Fruit fly (Drosophila melanogaster) whole organism, pupa: ENCODE data around the gene CG2975.

Source experiments
- CG10348 ChIP-seq: fragments of 200-800 bp; sonication (Bioruptor generic); IDR thresholded peaks from 2 replicates; pipeline ENCODE4 v1.3.6; 2022; ENCODE audit warnings: missing biosample characterization, missing genetic modification characterization
- CG12605 ChIP-seq: fragments of 200-800 bp; sonication (Bioruptor generic); IDR thresholded peaks from 2 replicates; pipeline ENCODE4 v1.3.6; 2022; ENCODE audit warnings: missing biosample characterization, missing genetic modification characterization
- CG13204 ChIP-seq: fragments of 200-800 bp; sonication (Bioruptor generic); optimal IDR thresholded peaks from 2 replicates; lab custom pipeline; 2018; ENCODE audit warnings: missing biosample characterization, mild to moderate bottlenecking, missing genetic modification characterization, moderate library complexity
- CG14655 ChIP-seq: fragments of 200-800 bp; sonication (Bioruptor generic); optimal IDR thresholded peaks from 3 replicates; lab custom pipeline; 2017; ENCODE audit warnings: mild to moderate bottlenecking, missing biosample characterization, missing genetic modification reagents, missing genetic modification characterization
- CG15710 ChIP-seq: fragments of 200-800 bp; sonication (Bioruptor generic); optimal IDR thresholded peaks from 2 replicates; lab custom pipeline; 2018; ENCODE audit warnings: missing biosample characterization, mild to moderate bottlenecking, missing genetic modification characterization, moderate library complexity
- CG17806 ChIP-seq: fragments of 200-800 bp; sonication (Bioruptor generic); optimal IDR thresholded peaks from 2 replicates; lab custom pipeline; 2018; ENCODE audit warnings: missing biosample characterization, mild to moderate bottlenecking, missing genetic modification characterization, moderate library complexity
- CG32121 ChIP-seq: fragments of 200-800 bp; sonication (Bioruptor generic); IDR thresholded peaks from 2 replicates; pipeline ENCODE4 v1.3.6; 2022; ENCODE audit warnings: missing biosample characterization, missing genetic modification characterization
- CG34367 ChIP-seq: fragments of 200-800 bp; sonication (Bioruptor generic); optimal IDR thresholded peaks from 2 replicates; lab custom pipeline; 2018; ENCODE audit warnings: missing biosample characterization, mild to moderate bottlenecking, missing genetic modification characterization
- CG4496 ChIP-seq: fragments of 200-800 bp; sonication (Bioruptor generic); IDR thresholded peaks from 3 replicates; pipeline ENCODE4 v1.3.6; 2022; ENCODE audit warnings: missing biosample characterization, missing genetic modification characterization
- CG8159 ChIP-seq: fragments of 200-800 bp; sonication (Bioruptor generic); optimal IDR thresholded peaks from 3 replicates; lab custom pipeline; 2018; ENCODE audit warnings: missing biosample characterization, mild to moderate bottlenecking, missing genetic modification characterization, moderate library complexity
- CG8301 ChIP-seq: fragments of 200-800 bp; sonication (Bioruptor generic); optimal IDR thresholded peaks from 2 replicates; lab custom pipeline; 2018; ENCODE audit warnings: missing biosample characterization, mild to moderate bottlenecking, missing genetic modification characterization
- CG9948 ChIP-seq: fragments of 200-800 bp; sonication (Bioruptor generic); optimal IDR thresholded peaks from 2 replicates; lab custom pipeline; 2018; ENCODE audit warnings: missing biosample characterization, mild to moderate bottlenecking, missing genetic modification characterization, moderate library complexity
- D1 ChIP-seq: fragments of 200-800 bp; sonication (Bioruptor generic); optimal IDR thresholded peaks from 2 replicates; lab custom pipeline; 2018; ENCODE audit warnings: missing biosample characterization, mild to moderate bottlenecking, missing genetic modification characterization, moderate library complexity
- EcR ChIP-seq: fragments of 200-800 bp; sonication (Bioruptor generic); optimal IDR thresholded peaks from 3 replicates; lab custom pipeline; 2019; ENCODE audit warnings: missing biosample characterization, missing genetic modification characterization, mild to moderate bottlenecking, moderate library complexity, missing genetic modification reagents
- Ets98B ChIP-seq: fragments of 200-800 bp; sonication (Bioruptor generic); IDR thresholded peaks from 2 replicates; pipeline ENCODE4 v1.3.6; 2022; ENCODE audit warnings: missing biosample characterization, missing genetic modification characterization
- Pif1A ChIP-seq: fragments of 200-800 bp; sonication (Bioruptor generic); optimal IDR thresholded peaks from 3 replicates; lab custom pipeline; 2016; ENCODE audit warnings: missing biosample characterization, missing genetic modification characterization
- Pif1B ChIP-seq: fragments of 200-800 bp; sonication (Bioruptor generic); optimal IDR thresholded peaks from 3 replicates; lab custom pipeline; 2016; ENCODE audit warnings: missing biosample characterization, missing genetic modification characterization
- Snoo ChIP-seq: fragments of 200-800 bp; sonication (Bioruptor generic); optimal IDR thresholded peaks from 3 replicates; lab custom pipeline; 2017; ENCODE audit warnings: missing biosample characterization, mild to moderate bottlenecking, missing genetic modification characterization, inconsistent platforms
- fd96Ca ChIP-seq: fragments of 200-800 bp; sonication (Bioruptor generic); IDR thresholded peaks from 3 replicates; pipeline ENCODE4 v1.3.6; 2022; ENCODE audit warnings: missing biosample characterization, missing genetic modification characterization
- gl ChIP-seq: fragments of 200-800 bp; sonication (Bioruptor generic); optimal IDR thresholded peaks from 2 replicates; lab custom pipeline; 2018; ENCODE audit warnings: missing biosample characterization, mild to moderate bottlenecking, missing genetic modification characterization
- rn ChIP-seq: fragments of 200-800 bp; sonication (Bioruptor generic); IDR thresholded peaks from 2 replicates; pipeline ENCODE4 v1.3.6; 2022; ENCODE audit warnings: missing biosample characterization, missing genetic modification characterization

Gene CG2975

dm6 chr2L:2886613-2887537, 47.0 kb downstream of the CG2975 start:
- TF ChIP-seq CG12605 (GFP tag; lab: Robert Waterston, UW) (peak; percentile 78), Pif1B (GFP tag; lab: Kevin White, UChicago) (peak; percentile 17), CG8159 (tag; lab: Kevin White, UChicago) (peak; percentile 37), CG32121 (GFP tag; lab: Robert Waterston, UW) (peak; percentile 32; the same call in 1 of the 2 replicates), CG14655 (GFP tag; lab: Kevin White, UChicago) (peak; percentile 23), CG8301 (tag; lab: Kevin White, UChicago) (no peak), CG13204 (GFP tag; lab: Kevin White, UChicago) (peak; percentile 46), CG4496 (GFP tag; lab: Robert Waterston, UW) (peak; percentile 59; the same call in 2 of the 3 replicates), CG15710 (tag; lab: Kevin White, UChicago) (peak; percentile 14), Snoo (tag; lab: Kevin White, UChicago) (no peak), Pif1A (GFP tag; lab: Kevin White, UChicago) (no peak), CG17806 (tag; lab: Kevin White, UChicago) (no peak), CG34367 (tag; lab: Kevin White, UChicago) (no peak), D1 (peak; percentile 4), rn (GFP tag; lab: Robert Waterston, UW) (no peak), fd96Ca (GFP tag; lab: Robert Waterston, UW) (peak; percentile 51; the same call in 2 of the 3 replicates), gl (tag; lab: Kevin White, UChicago) (peak; percentile 57), CG9948 (tag; lab: Kevin White, UChicago) (no peak), CG10348 (no peak), EcR (peak; percentile 9), Ets98B (peak; percentile 65; the same call in 1 of the 2 replicates)
- TF ChIP-seq, all 21 proteins: peak for 13

- TF ChIP-seq CG12605 (GFP tag; lab: Robert Waterston, UW) (0 out of 2 replicates have a peak, but pooled peaks have one; percentile 6), Pif1B (GFP tag; lab: Kevin White, UChicago) (peak; percentile 6), gl (tag; lab: Kevin White, UChicago) (no peak), EcR (no peak), fd96Ca (GFP tag; lab: Robert Waterston, UW) (no peak), CG8159 (tag; lab: Kevin White, UChicago) (no peak), CG9948 (tag; lab: Kevin White, UChicago) (no peak), D1 (peak; percentile 49), Snoo (tag; lab: Kevin White, UChicago) (no peak), Pif1A (GFP tag; lab: Kevin White, UChicago) (no peak), rn (GFP tag; lab: Robert Waterston, UW) (no peak), CG4496 (GFP tag; lab: Robert Waterston, UW) (0 out of 3 replicates have a peak, but pooled peaks have one; percentile 13), CG17806 (tag; lab: Kevin White, UChicago) (no peak), CG34367 (tag; lab: Kevin White, UChicago) (no peak), CG8301 (tag; lab: Kevin White, UChicago) (no peak), CG10348 (no peak), CG32121 (GFP tag; lab: Robert Waterston, UW) (0 out of 2 replicates have a peak, but pooled peaks have one; percentile 8), CG14655 (GFP tag; lab: Kevin White, UChicago) (peak; percentile 4), CG15710 (tag; lab: Kevin White, UChicago) (no peak), Ets98B (no peak), CG13204 (GFP tag; lab: Kevin White, UChicago) (no peak)
These were observed 48.1 kb downstream of the CG2975 start for dm6 chr2L:2887760-2888600.

DNA sequence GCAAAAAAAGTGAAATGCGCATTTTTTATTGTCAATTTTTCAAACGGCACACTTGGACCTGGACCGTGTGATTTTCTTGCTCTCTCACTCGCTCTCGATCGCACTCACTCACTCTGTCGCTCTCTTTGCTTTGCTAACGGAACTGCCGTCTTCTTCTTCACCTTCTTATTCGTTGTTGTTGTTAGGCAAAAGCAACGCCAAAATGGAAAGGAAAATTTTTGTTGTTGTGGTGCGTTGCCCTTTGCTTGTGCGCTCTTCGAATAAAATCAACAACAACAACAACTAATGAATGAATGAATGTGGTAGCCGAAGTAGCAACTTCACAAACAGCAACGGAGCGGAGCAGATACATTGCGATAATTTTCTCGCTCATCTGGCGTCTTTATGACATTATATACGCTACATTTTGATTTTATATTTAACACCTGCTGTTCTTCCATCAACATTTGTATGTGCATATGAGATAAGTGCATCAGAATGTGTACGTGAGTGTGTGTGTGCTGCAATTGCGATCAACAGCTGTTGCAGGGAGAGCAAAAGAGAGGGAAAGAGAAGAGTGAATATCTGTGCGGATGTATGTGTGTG, 49.0 kb downstream of the CG2975 start:
- TF ChIP-seq CG10348, result no peak
- TF ChIP-seq CG34367 (tag; lab: Kevin White, UChicago), result no peak
- TF ChIP-seq Pif1B (GFP tag; lab: Kevin White, UChicago), result no peak
- TF ChIP-seq CG14655 (GFP tag; lab: Kevin White, UChicago), result no peak
- no peak for TF ChIP-seq CG32121 (GFP tag; lab: Robert Waterston, UW)
- peak; percentile 43; the same call in 1 of the 2 replicates for TF ChIP-seq CG12605 (GFP tag; lab: Robert Waterston, UW)
- no peak for TF ChIP-seq rn (GFP tag; lab: Robert Waterston, UW)
- no peak for TF ChIP-seq CG13204 (GFP tag; lab: Kevin White, UChicago)
- no peak for TF ChIP-seq CG8159 (tag; lab: Kevin White, UChicago)
- TF ChIP-seq fd96Ca (GFP tag; lab: Robert Waterston, UW), result peak; percentile 39; the same call in 1 of the 3 replicates
- TF ChIP-seq Ets98B, result peak; percentile 11; the same call in 1 of the 2 replicates
- peak; percentile 88 for TF ChIP-seq EcR

- TF ChIP-seq CG8159 (tag; lab: Kevin White, UChicago) (no peak), CG4496 (GFP tag; lab: Robert Waterston, UW) (no peak), Ets98B (no peak), CG15710 (tag; lab: Kevin White, UChicago) (no peak), Snoo (tag; lab: Kevin White, UChicago) (no peak), CG32121 (GFP tag; lab: Robert Waterston, UW) (no peak), gl (tag; lab: Kevin White, UChicago) (no peak), Pif1A (GFP tag; lab: Kevin White, UChicago) (no peak)
These were observed 51.3 kb downstream of the CG2975 start for dm6 chr2L:2891200-2891599.
